Fruit fly (Drosophila melanogaster): ENCODE results near the gene CG32263.
A peak's percentile ranks its signal among the peaks of the same experiment; 100 is the strongest.

CG32263 gene

dm6 chr3L:3824790-3825484 lies 14.0 kb upstream of the CG32263 start, which contains the start of gene Rdh (continued):
- TF ChIP-seq CG3847 (GFP tag; IDR thresholded peaks at IDR 0.05), result peak; percentile 68
- peak; percentile 51 for TF ChIP-seq schlank (tag; optimal IDR thresholded peaks at IDR 0.05)
- TF ChIP-seq oc (tag; optimal IDR thresholded peaks at IDR 0.05), result peak; percentile 56
- peak; percentile 41 for TF ChIP-seq CG6654 (GFP tag; optimal IDR thresholded peaks at IDR 0.05)
- TF ChIP-seq Dad (GFP tag; optimal IDR thresholded peaks at IDR 0.05), result peak; percentile 21
- TF ChIP-seq dmrt11E (tag; optimal IDR thresholded peaks at IDR 0.05), result peak; percentile 71
- no peak for TF ChIP-seq Hr39 (optimal IDR thresholded peaks at IDR 0.05)
- TF ChIP-seq chinmo (GFP tag; IDR thresholded peaks at IDR 0.05; ENCODE audit: partially characterized antibody), result peak; percentile 67; the same call in 1 of the 4 replicates
- peak; percentile 29 for TF ChIP-seq CHES-1-like (GFP tag; optimal IDR thresholded peaks at IDR 0.05)
- TF ChIP-seq exex (tag; optimal IDR thresholded peaks at IDR 0.05), result peak; percentile 48
- no peak for TF ChIP-seq crc (GFP tag; optimal IDR thresholded peaks at IDR 0.05)
- TF ChIP-seq CG7928 (GFP tag; optimal IDR thresholded peaks at IDR 0.05), result peak; percentile 14
- TF ChIP-seq ERR (GFP tag; optimal IDR thresholded peaks at IDR 0.05), result no peak
- TF ChIP-seq CG5180 (GFP tag; optimal IDR thresholded peaks at IDR 0.05), result peak; percentile 73
- peak; percentile 84 for TF ChIP-seq sug (tag; optimal IDR thresholded peaks at IDR 0.05)
- no peak for TF ChIP-seq C15 (GFP tag; IDR thresholded peaks at IDR 0.05)
- TF ChIP-seq Lpt (GFP tag; optimal IDR thresholded peaks at IDR 0.05), result no peak
- peak; percentile 22 for TF ChIP-seq Lhr (GFP tag; optimal IDR thresholded peaks at IDR 0.05)
- TF ChIP-seq Xbp1 (GFP tag; optimal IDR thresholded peaks at IDR 0.05), result peak; percentile 80
- peak; percentile 75 for TF ChIP-seq Fer2 (tag; optimal IDR thresholded peaks at IDR 0.05)
- no peak for TF ChIP-seq Atf-2 (GFP tag; optimal IDR thresholded peaks at IDR 0.05)
- no peak for TF ChIP-seq pzg (GFP tag; optimal IDR thresholded peaks at IDR 0.05)
- TF ChIP-seq HmgD (GFP tag; optimal IDR thresholded peaks at IDR 0.05), result no peak
- TF ChIP-seq luna (GFP tag; optimal IDR thresholded peaks at IDR 0.05), result no peak
- TF ChIP-seq CG18764 (GFP tag; optimal IDR thresholded peaks at IDR 0.05), result peak; percentile 52
- TF ChIP-seq Mes4 (GFP tag; optimal IDR thresholded peaks at IDR 0.05), result no peak
- peak; percentile 77 for TF ChIP-seq Ptx1 (GFP tag; IDR thresholded peaks at IDR 0.05)
- TF ChIP-seq CG9817 (tag; optimal IDR thresholded peaks at IDR 0.05), result peak; percentile 77
- TF ChIP-seq CoRest (tag; optimal IDR thresholded peaks at IDR 0.05), result peak; percentile 86
- TF ChIP-seq Awh (GFP tag; IDR thresholded peaks at IDR 0.05), result peak; percentile 55; the same call in 1 of the 2 replicates
- peak; percentile 63 for TF ChIP-seq sob (GFP tag; IDR thresholded peaks at IDR 0.05)
- TF ChIP-seq CG1647 (GFP tag; optimal IDR thresholded peaks at IDR 0.05), result peak; percentile 41
- TF ChIP-seq TFAM (GFP tag; optimal IDR thresholded peaks at IDR 0.05), result no peak
- TF ChIP-seq maf-S (GFP tag; optimal IDR thresholded peaks at IDR 0.05), result no peak
- TF ChIP-seq CG8281 (tag; optimal IDR thresholded peaks at IDR 0.05), result peak; percentile 41
- peak; percentile 93 for TF ChIP-seq CG2678 (tag; optimal IDR thresholded peaks at IDR 0.05)
- TF ChIP-seq CG18262 (tag; optimal IDR thresholded peaks at IDR 0.05), result peak; percentile 71
- peak; percentile 64 for TF ChIP-seq salm (tag; optimal IDR thresholded peaks at IDR 0.05)
- no peak for TF ChIP-seq CG9797 (GFP tag; optimal IDR thresholded peaks at IDR 0.05)
- no peak for TF ChIP-seq CG11247 (GFP tag; IDR thresholded peaks at IDR 0.05)
- no peak for TF ChIP-seq Optix (GFP tag; IDR thresholded peaks at IDR 0.05)
- peak; percentile 81 for TF ChIP-seq phol (tag; optimal IDR thresholded peaks at IDR 0.05)
- no peak for TF ChIP-seq fd64A (GFP tag; optimal IDR thresholded peaks at IDR 0.05)
- TF ChIP-seq unc-4 (GFP tag; IDR thresholded peaks at IDR 0.05; ENCODE audit: partially characterized antibody), result no peak
- peak; percentile 87 for TF ChIP-seq Atf6 (GFP tag; IDR thresholded peaks at IDR 0.05)
- TF ChIP-seq CrebB (tag; optimal IDR thresholded peaks at IDR 0.05), result peak; percentile 61
- peak; percentile 82 for TF ChIP-seq Xrp1 (GFP tag; IDR thresholded peaks at IDR 0.05)
- peak; percentile 56 to 86 for TF ChIP-seq Hr51 (GFP tag; optimal IDR thresholded peaks at IDR 0.05)
- TF ChIP-seq Opbp (GFP tag; IDR thresholded peaks at IDR 0.05; ENCODE audit: partially characterized antibody), result 0 out of 3 replicates have a peak, but pooled peaks have one; percentile 15
- TF ChIP-seq kah (GFP tag; optimal IDR thresholded peaks at IDR 0.05), result peak; percentile 30

All from whole organism, embryonic.